Worm (Caenorhabditis elegans): ENCODE measurements around the gene rps-29.

Gene rps-29

DNA sequence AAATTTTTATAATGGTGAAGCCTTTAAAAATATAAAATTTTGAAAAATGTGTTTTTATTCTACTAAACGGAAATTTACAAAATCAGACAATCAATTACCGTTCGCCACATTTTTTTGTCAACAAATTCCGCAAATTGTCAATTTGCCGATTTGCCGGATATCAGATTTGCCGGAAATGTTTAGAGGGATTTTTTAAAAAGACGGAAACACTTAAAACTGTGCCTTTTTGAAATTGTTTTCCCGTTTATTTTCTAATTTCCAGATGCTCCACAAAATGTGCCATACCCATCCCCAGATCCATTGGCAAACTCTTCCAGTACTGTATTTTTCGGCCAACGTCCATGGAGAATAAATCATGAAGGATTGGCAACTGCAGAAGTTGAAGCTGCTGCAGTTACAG, 3.4 kb downstream of the rps-29 start:
- TF ChIP-seq F13H6.1 (tag; optimal IDR thresholded peaks at IDR 0.05) (no peak), mbf-1 (tag; optimal IDR thresholded peaks at IDR 0.05) (no peak), skn-1 (tag; optimal IDR thresholded peaks at IDR 0.05) (no peak), Y55F3AM.14 (GFP tag; optimal IDR thresholded peaks at IDR 0.05) (no peak), mdl-1 (tag; optimal IDR thresholded peaks at IDR 0.05) (no peak), ceh-82 (tag; optimal IDR thresholded peaks at IDR 0.05) (no peak), nhr-237 (tag; optimal IDR thresholded peaks at IDR 0.05) (no peak), nhr-77 (tag; optimal IDR thresholded peaks at IDR 0.05) (no peak), nhr-11 (tag; optimal IDR thresholded peaks at IDR 0.05) (no peak), ztf-11 (tag; optimal IDR thresholded peaks at IDR 0.05) (no peak), ceh-16 (tag; optimal IDR thresholded peaks at IDR 0.05) (no peak), ama-1 (optimal IDR thresholded peaks at IDR 0.05) (no peak), alr-1 (tag; optimal IDR thresholded peaks at IDR 0.05) (no peak), ztf-1 (GFP tag; conservative IDR thresholded peaks at IDR 0.05) (no peak), unc-55 (GFP tag; optimal IDR thresholded peaks at IDR 0.05) (no peak)

ce11 chrIII:802041-802440, 7.9 kb downstream of the rps-29 start:
- TF ChIP-seq R02D3.7 (tag; optimal IDR thresholded peaks at IDR 0.05) = no peak
- no peak for TF ChIP-seq C34F6.9 (tag; optimal IDR thresholded peaks at IDR 0.05)
- no peak for TF ChIP-seq alr-1 (tag; optimal IDR thresholded peaks at IDR 0.05)
- TF ChIP-seq nhr-129 (tag; optimal IDR thresholded peaks at IDR 0.05) = no peak
- TF ChIP-seq snpc-4 (tag; optimal IDR thresholded peaks at IDR 0.05) = no peak
- no peak for TF ChIP-seq aly-2 (tag; optimal IDR thresholded peaks at IDR 0.05)
- TF ChIP-seq nhr-77 (tag; optimal IDR thresholded peaks at IDR 0.05) = no peak
- TF ChIP-seq egl-27 (tag; optimal IDR thresholded peaks at IDR 0.05) = no peak
- no peak for TF ChIP-seq lsy-2 (tag; optimal IDR thresholded peaks at IDR 0.05)
- no peak for TF ChIP-seq nhr-23 (tag; optimal IDR thresholded peaks at IDR 0.05)
- no peak for TF ChIP-seq ceh-16 (tag; optimal IDR thresholded peaks at IDR 0.05)
- no peak for TF ChIP-seq fos-1 (tag; optimal IDR thresholded peaks at IDR 0.05)
- no peak for TF ChIP-seq sma-3 (GFP tag; optimal IDR thresholded peaks at IDR 0.05)
- TF ChIP-seq unc-39 (tag; optimal IDR thresholded peaks at IDR 0.05) = no peak
- TF ChIP-seq sem-4 (tag; optimal IDR thresholded peaks at IDR 0.05) = no peak
- TF ChIP-seq ztf-1 (GFP tag; conservative IDR thresholded peaks at IDR 0.05) = no peak

DNA sequence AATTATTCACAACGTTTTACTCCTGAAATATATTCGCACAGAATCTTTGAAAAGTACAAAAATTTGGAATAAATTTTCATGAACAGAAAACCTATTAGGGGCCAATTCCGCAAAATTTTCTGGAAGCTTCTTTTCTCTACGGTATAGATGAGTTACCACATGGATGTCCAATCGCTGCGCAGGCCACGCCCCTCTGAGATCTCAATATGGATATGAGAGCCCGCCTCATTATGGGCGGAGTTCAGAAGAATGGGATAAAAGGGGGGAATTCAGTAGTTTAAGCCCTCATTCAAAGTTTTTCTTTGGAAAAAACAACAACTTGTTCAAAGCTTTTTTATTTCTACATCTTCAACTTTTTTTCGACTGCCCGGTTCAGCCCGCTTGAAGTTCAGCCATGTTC, 17.4 kb downstream of the rps-29 start, which contains the start of gene daf-7:
Gene daf-7, plus strand, starts transcription at position 301 of the 400 bp plus-strand sequence.
- no peak for TF ChIP-seq unc-55 (GFP tag; optimal IDR thresholded peaks at IDR 0.05)
- TF ChIP-seq nhr-12 (tag; optimal IDR thresholded peaks at IDR 0.05) = no peak
- no peak for TF ChIP-seq F13H6.1 (tag; optimal IDR thresholded peaks at IDR 0.05)
- TF ChIP-seq unc-62 (GFP tag; optimal IDR thresholded peaks at IDR 0.05) = no peak
- no peak for TF ChIP-seq nhr-25 (tag; optimal IDR thresholded peaks at IDR 0.05)
- no peak for TF ChIP-seq skn-1 (tag; optimal IDR thresholded peaks at IDR 0.05)
- TF ChIP-seq ZK546.5 (tag; optimal IDR thresholded peaks at IDR 0.05) = no peak
- TF ChIP-seq gmeb-1 (tag; optimal IDR thresholded peaks at IDR 0.05) = no peak
- no peak for TF ChIP-seq zag-1 (tag; optimal IDR thresholded peaks at IDR 0.05)

DNA sequence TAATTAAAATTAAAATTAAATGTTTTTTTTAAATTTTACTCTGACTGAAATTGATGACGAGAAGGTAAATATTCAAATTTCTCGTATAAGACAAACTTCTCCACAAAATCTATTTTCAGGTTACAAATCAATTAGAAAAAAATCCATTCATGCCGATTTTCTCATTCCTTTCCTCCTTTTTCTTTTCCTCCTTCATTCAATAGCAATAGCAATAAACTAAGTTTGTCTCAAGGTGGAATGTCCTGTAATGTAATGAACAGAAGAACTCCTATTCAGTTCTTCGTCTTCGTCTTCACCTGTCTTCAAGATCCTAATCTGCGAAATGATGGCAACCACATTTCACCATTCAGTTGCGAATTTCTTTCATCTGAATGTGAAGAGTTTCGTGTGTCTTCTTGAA, 21.7 kb downstream of the rps-29 start, which contains the start of gene dac-1:
Gene dac-1, plus strand, starts transcription at position 301 of the 400 bp plus-strand sequence.
- no peak for TF ChIP-seq ZK546.5 (tag; optimal IDR thresholded peaks at IDR 0.05)

- TF ChIP-seq snpc-4 (tag; optimal IDR thresholded peaks at IDR 0.05) (peak; percentile 69), lin-39 (tag; optimal IDR thresholded peaks at IDR 0.05) (no peak)
Observed at ce11 chrIII:819313-819712, 25.2 kb downstream of the rps-29 start.

DNA sequence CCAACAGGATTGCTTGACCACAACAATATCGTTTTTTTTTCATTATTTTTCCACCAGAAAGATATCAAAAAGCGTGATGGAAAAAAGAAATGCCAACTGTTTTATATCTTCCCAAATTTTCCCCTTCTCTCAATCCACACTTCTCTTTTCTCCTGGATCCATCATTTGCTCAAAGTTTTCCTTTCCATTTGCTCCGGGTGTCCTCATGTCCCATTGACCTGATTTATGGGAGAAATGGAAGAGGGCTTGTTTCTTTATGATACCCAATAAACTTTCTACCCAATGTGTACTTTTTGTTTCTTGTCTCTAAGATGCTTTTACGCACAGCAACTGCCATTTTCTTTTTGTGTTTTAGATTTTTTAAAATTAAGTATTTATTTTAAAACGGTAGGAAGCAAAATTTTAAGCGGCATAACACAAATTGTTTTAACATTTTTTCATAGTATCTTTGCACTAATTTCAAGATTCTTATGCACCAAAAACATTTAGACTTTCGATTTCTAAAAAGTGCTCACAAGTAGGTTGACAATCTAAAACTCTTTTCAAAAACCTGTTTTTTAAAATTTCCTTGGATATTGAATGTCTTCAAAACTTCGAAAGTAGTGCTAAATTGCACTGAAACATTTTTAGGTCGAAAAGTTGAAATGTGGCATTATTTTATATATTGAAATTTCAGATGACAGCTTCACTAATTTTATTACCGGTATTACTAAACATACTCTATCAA, 28.6 kb downstream of the rps-29 start, which contains the start of gene clec-149:
Gene clec-149, plus strand, starts transcription at position 677 of the 727 bp plus-strand sequence.
- TF ChIP-seq nhr-10 (tag; optimal IDR thresholded peaks at IDR 0.05) = no peak
- TF ChIP-seq crh-2 (tag; optimal IDR thresholded peaks at IDR 0.05) = no peak
- TF ChIP-seq sma-9 (GFP tag; optimal IDR thresholded peaks at IDR 0.05) = peak; percentile 13
- no peak for TF ChIP-seq sma-9 (tag; optimal IDR thresholded peaks at IDR 0.05)
- TF ChIP-seq mbf-1 (tag; optimal IDR thresholded peaks at IDR 0.05) = no peak
- no peak for TF ChIP-seq nhr-77 (tag; optimal IDR thresholded peaks at IDR 0.05)
- no peak for TF ChIP-seq aly-2 (tag; optimal IDR thresholded peaks at IDR 0.05)
- no peak for TF ChIP-seq unc-39 (tag; optimal IDR thresholded peaks at IDR 0.05)
- TF ChIP-seq nhr-11 (tag; optimal IDR thresholded peaks at IDR 0.05) = no peak
- no peak for TF ChIP-seq fos-1 (tag; optimal IDR thresholded peaks at IDR 0.05)
- TF ChIP-seq unc-55 (GFP tag; optimal IDR thresholded peaks at IDR 0.05) = no peak
- TF ChIP-seq F13H6.1 (tag; optimal IDR thresholded peaks at IDR 0.05) = no peak
- no peak for TF ChIP-seq Y55F3AM.14 (GFP tag; optimal IDR thresholded peaks at IDR 0.05)
- no peak for TF ChIP-seq elt-3 (tag; optimal IDR thresholded peaks at IDR 0.05)
- peak; percentile 22 for TF ChIP-seq C34F6.9 (tag; optimal IDR thresholded peaks at IDR 0.05)
- peak in 1 of 2 experiments; percentile 25 for TF ChIP-seq lsy-2 (tag; optimal IDR thresholded peaks at IDR 0.05)
- peak; percentile 33 for TF ChIP-seq mab-5 (tag; optimal IDR thresholded peaks at IDR 0.05)
